Worm (Caenorhabditis elegans) whole organism, L1 larva: Measurements from ENCODE around the gene ZK546.5.

Experiments used
- ama-1 ChIP-seq: fragments of 150-350 bp; optimal IDR thresholded peaks from 2 replicates; lab custom pipeline; 2014
- elt-2 ChIP-seq: sonication (generic microtip); optimal IDR thresholded peaks from 2 replicates; lab custom pipeline; 2016; ENCODE audit warnings: missing genetic modification characterization, mild to moderate bottlenecking, inconsistent platforms, missing compliant biosample characterization, missing genetic modification reagents
- hlh-4 ChIP-seq: sonication (generic microtip); optimal IDR thresholded peaks from 2 replicates; lab custom pipeline; 2016; ENCODE audit warnings: mild to moderate bottlenecking, missing genetic modification characterization, missing compliant biosample characterization
- lin-13 ChIP-seq: fragments of 150-350 bp; optimal IDR thresholded peaks from 2 replicates; lab custom pipeline; 2014; ENCODE audit warnings: missing biosample characterization, missing genetic modification reagents, missing genetic modification characterization
- lin-39 ChIP-seq: fragments of 150-350 bp; optimal IDR thresholded peaks from 2 replicates; lab custom pipeline; 2014; ENCODE audit warnings: missing biosample characterization, missing genetic modification reagents, missing genetic modification characterization
- mdl-1 ChIP-seq, 2 experiments: fragments of 150-350 bp; optimal IDR thresholded peaks; 2 replicates each; lab custom pipeline; 2014 to 2017; ENCODE audit warnings: missing biosample characterization in 2 of 2, missing genetic modification characterization in 2 of 2, inconsistent platforms in 1 of 2
- nhr-77 ChIP-seq: fragments of 150-350 bp; optimal IDR thresholded peaks from 2 replicates; lab custom pipeline; 2014; ENCODE audit warnings: missing biosample characterization, missing genetic modification characterization
- pqm-1 ChIP-seq: sonication (generic microtip); optimal IDR thresholded peaks from 3 replicates; lab custom pipeline; 2017; ENCODE audit warnings: missing biosample characterization, missing genetic modification characterization
- snpc-4 ChIP-seq: fragments of 150-350 bp; optimal IDR thresholded peaks from 2 replicates; lab custom pipeline; 2014; ENCODE audit warnings: missing biosample characterization, missing genetic modification characterization
- unc-86 ChIP-seq: sonication (generic microtip); optimal IDR thresholded peaks from 2 replicates; lab custom pipeline; 2016; ENCODE audit warnings: missing genetic modification characterization, missing compliant biosample characterization
- unc-98 ChIP-seq: fragments of 200-800 bp; sonication (Bioruptor generic); IDR thresholded peaks from 2 replicates; pipeline ENCODE4 v1.3.6; 2022; ENCODE audit warnings: missing genetic modification characterization, missing compliant biosample characterization

- TF ChIP-seq mdl-1 (tag; optimal IDR thresholded peaks at IDR 0.05; lab: Kevin White, UChicago): no peak
- no peak for TF ChIP-seq ama-1
- no peak for TF ChIP-seq snpc-4 (tag; lab: Kevin White, UChicago)
- no peak for TF ChIP-seq nhr-77 (tag; lab: Kevin White, UChicago)
- TF ChIP-seq elt-2 (tag; lab: Kevin White, UChicago): no peak
- TF ChIP-seq unc-98: no peak
- no peak for TF ChIP-seq lin-13 (GFP tag; lab: Kevin White, UChicago)
- no peak for TF ChIP-seq unc-86 (tag; lab: Kevin White, UChicago)
- no peak for TF ChIP-seq hlh-4
- no peak for TF ChIP-seq lin-39
- no peak for TF ChIP-seq pqm-1 (tag; lab: Kevin White, UChicago)
Observed at ce11 chrII:4905331-4905730, 30.3 kb upstream of the ZK546.5 start.
